Fruit fly (Drosophila melanogaster): ENCODE data around the gene TM9SF4.

dm6 chr2L:13732287-13732686 is 14.5 kb upstream of the TM9SF4 start:
- TF ChIP-seq CG33557 (GFP tag; optimal IDR thresholded peaks at IDR 0.05) (no peak), Atf6 (GFP tag; IDR thresholded peaks at IDR 0.05) (no peak)
